Fruit fly (Drosophila melanogaster): Measurements from ENCODE around the gene Arts.

dm6 chr3L:16645323-16645982, 42.8 kb downstream of the Arts start:
- no peak for TF ChIP-seq CG14655 (GFP tag; optimal IDR thresholded peaks at IDR 0.05)
- no peak for TF ChIP-seq CG10348 (GFP tag; IDR thresholded peaks at IDR 0.05)
- no peak for TF ChIP-seq EcR (GFP tag; optimal IDR thresholded peaks at IDR 0.05)

Measured in whole organism, pupa.